Worm (Caenorhabditis elegans) whole organism, young adult: Measurements from ENCODE around the gene bris-1.

Source experiments
- B0019.2 ChIP-seq: fragments of 200-800 bp; sonication (Bioruptor generic); conservative IDR thresholded peaks from 2 replicates; pipeline ENCODE4 v1.3.6; 2022; ENCODE audit warnings: missing genetic modification reagents, missing genetic modification characterization, missing compliant biosample characterization
- F22D6.2 ChIP-seq: sonication (generic microtip); optimal IDR thresholded peaks from 2 replicates; lab custom pipeline; 2016; ENCODE audit warnings: mild to moderate bottlenecking, missing genetic modification characterization, missing compliant biosample characterization
- F23B12.7 ChIP-seq: sonication (generic microtip); optimal IDR thresholded peaks from 2 replicates; lab custom pipeline; 2017; ENCODE audit warnings: missing genetic modification characterization, mild to moderate bottlenecking, missing compliant biosample characterization, antibody characterized with exemption, moderate library complexity; ENCODE audit not compliant: insufficient read depth
- F49E8.2 ChIP-seq: sonication (generic microtip); optimal IDR thresholded peaks from 3 replicates; lab custom pipeline; 2017; ENCODE audit warnings: missing genetic modification characterization, mild to moderate bottlenecking, missing compliant biosample characterization, antibody characterized with exemption, moderate library complexity; ENCODE audit not compliant: insufficient read depth
- F52B5.7 ChIP-seq: sonication (generic microtip); optimal IDR thresholded peaks from 2 replicates; lab custom pipeline; 2016; ENCODE audit warnings: mild to moderate bottlenecking, missing genetic modification characterization, missing compliant biosample characterization
- F57A8.1 ChIP-seq: fragments of 200-800 bp; sonication (Bioruptor generic); optimal IDR thresholded peaks from 2 replicates; lab custom pipeline; 2018; ENCODE audit warnings: mild to moderate bottlenecking, missing genetic modification characterization, moderate library complexity, missing compliant biosample characterization
- F57C9.4 ChIP-seq: sonication (generic microtip); optimal IDR thresholded peaks from 2 replicates; lab custom pipeline; 2017; ENCODE audit warnings: mild to moderate bottlenecking, missing genetic modification characterization, missing compliant biosample characterization
- T07F8.4 ChIP-seq: sonication (generic microtip); optimal IDR thresholded peaks from 2 replicates; lab custom pipeline; 2016; ENCODE audit warnings: mild to moderate bottlenecking, missing genetic modification characterization, moderate library complexity, missing compliant biosample characterization
- Y56A3A.18 ChIP-seq: fragments of 200-800 bp; sonication (Bioruptor generic); IDR thresholded peaks from 2 replicates; pipeline ENCODE4 v1.3.6; 2022; ENCODE audit warnings: missing genetic modification reagents, missing genetic modification characterization, missing compliant biosample characterization
- Y95B8A.8 ChIP-seq: fragments of 200-800 bp; sonication (Bioruptor generic); IDR thresholded peaks from 2 replicates; pipeline ENCODE4 v1.3.6; 2022; ENCODE audit warnings: missing genetic modification reagents, missing genetic modification characterization, missing compliant biosample characterization
- akir-1 ChIP-seq: fragments of 200-800 bp; sonication (Bioruptor generic); optimal IDR thresholded peaks from 2 replicates; lab custom pipeline; 2018; ENCODE audit warnings: mild to moderate bottlenecking, missing genetic modification characterization, moderate library complexity, missing compliant biosample characterization
- atf-7 ChIP-seq: sonication (generic microtip); optimal IDR thresholded peaks from 2 replicates; lab custom pipeline; 2017; ENCODE audit warnings: mild to moderate bottlenecking, missing genetic modification characterization, missing compliant biosample characterization
- attf-3 ChIP-seq: fragments of 200-800 bp; sonication (Bioruptor generic); conservative IDR thresholded peaks from 2 replicates; pipeline ENCODE4 v1.3.6; 2022; ENCODE audit warnings: missing genetic modification reagents, missing genetic modification characterization, missing compliant biosample characterization
- attf-5 ChIP-seq: fragments of 200-800 bp; sonication (Bioruptor generic); optimal IDR thresholded peaks from 2 replicates; lab custom pipeline; 2018; ENCODE audit warnings: mild to moderate bottlenecking, missing genetic modification characterization, missing compliant biosample characterization
- bed-2 ChIP-seq: fragments of 200-800 bp; sonication (Bioruptor generic); IDR thresholded peaks from 2 replicates; pipeline ENCODE4 v1.3.6; 2022; ENCODE audit warnings: missing genetic modification reagents, missing genetic modification characterization, missing compliant biosample characterization
- ceh-100 ChIP-seq: fragments of 200-800 bp; sonication (Bioruptor generic); IDR thresholded peaks from 2 replicates; pipeline ENCODE4 v1.3.6; 2022; ENCODE audit warnings: missing genetic modification reagents, missing genetic modification characterization, missing compliant biosample characterization
- ceh-58 ChIP-seq: fragments of 200-800 bp; sonication (Bioruptor generic); IDR thresholded peaks from 2 replicates; pipeline ENCODE4 v1.3.6; 2022; ENCODE audit warnings: missing genetic modification characterization, missing compliant biosample characterization
- efl-1 ChIP-seq: fragments of 150-350 bp; optimal IDR thresholded peaks from 2 replicates; lab custom pipeline; 2014; ENCODE audit warnings: missing biosample characterization, missing genetic modification reagents, missing genetic modification characterization
- egl-18 ChIP-seq: fragments of 200-800 bp; sonication (Bioruptor generic); IDR thresholded peaks from 2 replicates; pipeline ENCODE4 v1.3.6; 2022; ENCODE audit warnings: missing genetic modification reagents, missing genetic modification characterization, missing compliant biosample characterization
- ekl-4 ChIP-seq: fragments of 200-800 bp; sonication (Bioruptor generic); IDR thresholded peaks from 2 replicates; pipeline ENCODE4 v1.3.6; 2022; ENCODE audit warnings: missing genetic modification reagents, missing genetic modification characterization, missing compliant biosample characterization
- lag-1 ChIP-seq: fragments of 200-800 bp; sonication (Bioruptor generic); IDR thresholded peaks from 2 replicates; pipeline ENCODE4 v1.3.6; 2022; ENCODE audit warnings: missing genetic modification reagents, missing genetic modification characterization, missing compliant biosample characterization
- lin-26 ChIP-seq: fragments of 200-800 bp; sonication (Bioruptor generic); IDR thresholded peaks from 2 replicates; pipeline ENCODE4 v1.3.6; 2022; ENCODE audit warnings: missing genetic modification reagents, missing genetic modification characterization, missing compliant biosample characterization
- lin-35 ChIP-seq, 3 experiments: fragments of 150-350 bp in 2 of 3; sonication (generic microtip) in 1 of 3; optimal IDR thresholded peaks; 2 replicates each; lab custom pipeline; 2014 to 2018; ENCODE audit warnings: missing biosample characterization in 3 of 3, missing genetic modification characterization in 3 of 3, missing genetic modification reagents in 3 of 3
- lin-54 ChIP-seq: fragments of 200-800 bp; sonication (Bioruptor generic); optimal IDR thresholded peaks from 2 replicates; lab custom pipeline; 2018; ENCODE audit warnings: mild to moderate bottlenecking, missing genetic modification characterization, missing compliant biosample characterization
- lir-1 ChIP-seq: fragments of 200-800 bp; sonication (Bioruptor generic); conservative IDR thresholded peaks from 2 replicates; pipeline ENCODE4 v1.3.6; 2022; ENCODE audit warnings: missing genetic modification reagents, missing genetic modification characterization, missing compliant biosample characterization
- nfya-1 ChIP-seq: sonication (generic microtip); optimal IDR thresholded peaks from 2 replicates; lab custom pipeline; 2017; ENCODE audit warnings: antibody characterized with exemption, missing compliant biosample characterization, missing genetic modification characterization, borderline replicate concordance; ENCODE audit not compliant: insufficient read depth
- nfya-2 ChIP-seq: fragments of 200-800 bp; sonication (Bioruptor generic); IDR thresholded peaks from 2 replicates; pipeline ENCODE4 v1.3.6; 2022; ENCODE audit warnings: missing genetic modification reagents, missing genetic modification characterization, missing compliant biosample characterization
- nfyb-1 ChIP-seq: fragments of 200-800 bp; sonication (Bioruptor generic); IDR thresholded peaks from 2 replicates; pipeline ENCODE4 v1.3.6; 2022; ENCODE audit warnings: missing genetic modification reagents, missing genetic modification characterization, missing compliant biosample characterization
- nhr-27 ChIP-seq: fragments of 200-800 bp; sonication (Bioruptor generic); optimal IDR thresholded peaks from 2 replicates; lab custom pipeline; 2018; ENCODE audit warnings: mild to moderate bottlenecking, missing genetic modification characterization, moderate library complexity, missing compliant biosample characterization
- pbrm-1 ChIP-seq: fragments of 200-800 bp; sonication (Bioruptor generic); IDR thresholded peaks from 2 replicates; pipeline ENCODE4 v1.3.6; 2022; ENCODE audit warnings: missing genetic modification reagents, missing genetic modification characterization, missing compliant biosample characterization
- repo-1 ChIP-seq: sonication (generic microtip); optimal IDR thresholded peaks from 2 replicates; lab custom pipeline; 2017; ENCODE audit warnings: mild to moderate bottlenecking, missing genetic modification characterization, missing compliant biosample characterization
- rpc-1 ChIP-seq, 2 experiments: fragments of 150-350 bp in 1 of 2; sonication (generic microtip) in 1 of 2; optimal IDR thresholded peaks; 2 replicates each; lab custom pipeline; 2014 to 2018; ENCODE audit warnings: missing biosample characterization in 1 of 2, missing genetic modification characterization in 1 of 2, missing genetic modification reagents in 1 of 2, missing genotype in 1 of 2
- snpc-3.4 ChIP-seq: sonication (generic microtip); optimal IDR thresholded peaks from 2 replicates; lab custom pipeline; 2017; ENCODE audit warnings: missing genetic modification characterization, mild to moderate bottlenecking, missing compliant biosample characterization, antibody characterized with exemption, moderate library complexity, missing genotype, missing genetic modification reagents
- snpc-4 ChIP-seq, 5 experiments: fragments of 150-350 bp in 1 of 5; sonication (generic microtip) in 4 of 5; optimal IDR thresholded peaks; 2 replicates each; lab custom pipeline; 2014 to 2018; ENCODE audit warnings: missing genetic modification characterization in 5 of 5, missing biosample characterization in 3 of 5, antibody characterized with exemption in 2 of 5, mild to moderate bottlenecking in 2 of 5, missing compliant biosample characterization in 2 of 5, missing genotype in 2 of 5, moderate library complexity in 2 of 5, missing genetic modification reagents in 1 of 5
- sptf-2 ChIP-seq: fragments of 200-800 bp; sonication (Bioruptor generic); optimal IDR thresholded peaks from 2 replicates; lab custom pipeline; 2018; ENCODE audit warnings: mild to moderate bottlenecking, missing genetic modification characterization, missing compliant biosample characterization
- tbp1 ChIP-seq: fragments of 200-800 bp; sonication (Bioruptor generic); optimal IDR thresholded peaks from 2 replicates; lab custom pipeline; 2018; ENCODE audit warnings: mild to moderate bottlenecking, missing genetic modification characterization, missing compliant biosample characterization
- unc-62 ChIP-seq: fragments of 150-350 bp; optimal IDR thresholded peaks from 2 replicates; lab custom pipeline; 2014; ENCODE audit warnings: missing biosample characterization, missing genetic modification reagents, missing genetic modification characterization
- zfh-2 ChIP-seq: fragments of 200-800 bp; sonication (Bioruptor generic); conservative IDR thresholded peaks from 2 replicates; pipeline ENCODE4 v1.3.6; 2022; ENCODE audit warnings: missing genetic modification reagents, missing genetic modification characterization, missing compliant biosample characterization
- ztf-22 ChIP-seq: fragments of 200-800 bp; sonication (Bioruptor generic); optimal IDR thresholded peaks from 2 replicates; lab custom pipeline; 2018; ENCODE audit warnings: mild to moderate bottlenecking, missing genetic modification characterization, moderate library complexity, missing compliant biosample characterization

The bris-1 gene

ce11 chrIV:3767749-3768148 lies 51.4 kb downstream of the bris-1 start:
- no peak for TF ChIP-seq F22D6.2 (tag; lab: Kevin White, UChicago)
- no peak for TF ChIP-seq Y95B8A.8
- TF ChIP-seq nfyb-1 (GFP tag; lab: Robert Waterston, UW), result no peak
- no peak for TF ChIP-seq Y56A3A.18
- no peak for TF ChIP-seq F52B5.7 (tag; lab: Kevin White, UChicago)
- TF ChIP-seq efl-1 (GFP tag; lab: Kevin White, UChicago), result no peak
- TF ChIP-seq F23B12.7 (tag; lab: Kevin White, UChicago), result no peak
- TF ChIP-seq B0019.2 (GFP tag; lab: Robert Waterston, UW), result no peak
- no peak for TF ChIP-seq lin-54 (GFP tag; lab: Kevin White, UChicago)
- TF ChIP-seq nhr-27 (tag; lab: Kevin White, UChicago), result no peak
- no peak for TF ChIP-seq attf-3 (GFP tag; lab: Robert Waterston, UW)
- no peak for TF ChIP-seq akir-1 (GFP tag; lab: Kevin White, UChicago)
- TF ChIP-seq ztf-22, result no peak
- no peak for TF ChIP-seq ceh-100
- no peak for TF ChIP-seq atf-7 (tag; lab: Kevin White, UChicago)

ce11 chrIV:3766589-3766988 lies 52.5 kb downstream of the bris-1 start, which contains the start of gene vab-2:
Gene vab-2 (minus strand): TSS chrIV:3766826.
- TF ChIP-seq F57C9.4 (tag; lab: Kevin White, UChicago), result no peak
- no peak for TF ChIP-seq pbrm-1 (GFP tag; lab: Robert Waterston, UW)
- TF ChIP-seq bed-2, result no peak
- TF ChIP-seq lin-26, result no peak
- TF ChIP-seq atf-7 (tag; lab: Kevin White, UChicago), result no peak
- TF ChIP-seq sptf-2 (GFP tag; lab: Kevin White, UChicago), result no peak
- no peak for TF ChIP-seq repo-1 (tag; lab: Kevin White, UChicago)
- TF ChIP-seq rpc-1 (optimal IDR thresholded peaks at IDR 0.05; lab: Kevin White, UChicago), result no peak
- no peak for TF ChIP-seq rpc-1 (tag; optimal IDR thresholded peaks at IDR 0.05; lab: Kevin White, UChicago)
- TF ChIP-seq nfya-2 (GFP tag; lab: Robert Waterston, UW), result no peak

- no peak for TF ChIP-seq snpc-4 (GFP tag; optimal IDR thresholded peaks at IDR 0.05; lab: Kevin White, UChicago)
- no peak for TF ChIP-seq snpc-4 (tag; optimal IDR thresholded peaks at IDR 0.05; lab: Kevin White, UChicago)
- TF ChIP-seq nfya-1 (tag; lab: Kevin White, UChicago), result no peak
- TF ChIP-seq Y95B8A.8, result no peak
- no peak for TF ChIP-seq unc-62 (GFP tag; lab: Kevin White, UChicago)
- no peak for TF ChIP-seq F23B12.7 (tag; lab: Kevin White, UChicago)
- no peak for TF ChIP-seq lag-1 (GFP tag; lab: Robert Waterston, UW)
- no peak for TF ChIP-seq lir-1 (GFP tag; lab: Robert Waterston, UW)
- TF ChIP-seq tbp1 (GFP tag; lab: Kevin White, UChicago), result no peak
- TF ChIP-seq F49E8.2, result no peak
- TF ChIP-seq ceh-58 (GFP tag; lab: Robert Waterston, UW), result no peak
- TF ChIP-seq lin-35 (GFP tag; optimal IDR thresholded peaks at IDR 0.05; lab: Kevin White, UChicago), result no peak
- no peak for TF ChIP-seq ekl-4 (GFP tag; lab: Robert Waterston, UW)
- TF ChIP-seq F57A8.1, result no peak
- TF ChIP-seq egl-18 (GFP tag; lab: Robert Waterston, UW), result no peak
- TF ChIP-seq T07F8.4 (tag; lab: Kevin White, UChicago), result no peak
- TF ChIP-seq zfh-2, result no peak
- no peak for TF ChIP-seq attf-5 (GFP tag; lab: Kevin White, UChicago)
- no peak for TF ChIP-seq snpc-3.4 (tag; lab: Kevin White, UChicago)
Measured at ce11 chrIV:3765457-3765856, 53.7 kb downstream of the bris-1 start.
